Fruit fly (Drosophila melanogaster) whole organism, embryonic: Measurements from ENCODE around the gene CG32066.

Experiments
- CG10431 ChIP-seq: fragments of 200-800 bp; sonication (Bioruptor generic); optimal IDR thresholded peaks from 3 replicates; lab custom pipeline; 2018; ENCODE audit warnings: missing biosample characterization, mild to moderate bottlenecking, missing genetic modification characterization
- CG12659 ChIP-seq: fragments of 200-800 bp; sonication (Bioruptor generic); optimal IDR thresholded peaks from 3 replicates; lab custom pipeline; 2017; ENCODE audit warnings: mild to moderate bottlenecking, missing biosample characterization, missing genetic modification reagents, missing genetic modification characterization
- CG13123 ChIP-seq: fragments of 200-800 bp; sonication (Bioruptor generic); optimal IDR thresholded peaks from 2 replicates; lab custom pipeline; 2016; ENCODE audit warnings: missing biosample characterization, missing genetic modification characterization
- CG13424 ChIP-seq: fragments of 200-800 bp; sonication (Bioruptor generic); optimal IDR thresholded peaks from 2 replicates; lab custom pipeline; 2019; ENCODE audit warnings: missing biosample characterization, mild to moderate bottlenecking, missing genetic modification characterization, moderate library complexity
- CG15011 ChIP-seq: fragments of 200-800 bp; sonication (Bioruptor generic); optimal IDR thresholded peaks from 3 replicates; lab custom pipeline; 2018; ENCODE audit warnings: missing biosample characterization, mild to moderate bottlenecking, missing genetic modification characterization
- CG16863 ChIP-seq: fragments of 200-800 bp; sonication (Bioruptor generic); optimal IDR thresholded peaks from 3 replicates; lab custom pipeline; 2016; ENCODE audit warnings: missing biosample characterization, missing genetic modification characterization
- CG17829 ChIP-seq: fragments of 200-800 bp; optimal IDR thresholded peaks from 2 replicates; lab custom pipeline; 2019; ENCODE audit warnings: missing biosample characterization, mild to moderate bottlenecking, missing genetic modification characterization, moderate library complexity
- CG2199 ChIP-seq: fragments of 200-800 bp; sonication (Bioruptor generic); IDR thresholded peaks from 3 replicates; pipeline ENCODE4 v1.3.6; 2022; ENCODE audit warnings: missing biosample characterization, missing genetic modification characterization
- CG2678 ChIP-seq: fragments of 200-800 bp; sonication (Bioruptor generic); optimal IDR thresholded peaks from 3 replicates; lab custom pipeline; 2019; ENCODE audit warnings: missing biosample characterization, mild to moderate bottlenecking, missing genetic modification characterization, moderate library complexity
- CG3065 ChIP-seq: fragments of 200-800 bp; sonication (Bioruptor generic); optimal IDR thresholded peaks from 2 replicates; lab custom pipeline; 2016; ENCODE audit warnings: missing biosample characterization, missing genetic modification characterization
- CG31365 ChIP-seq: fragments of 200-800 bp; sonication (Bioruptor generic); optimal IDR thresholded peaks from 2 replicates; lab custom pipeline; 2018; ENCODE audit warnings: missing biosample characterization, mild to moderate bottlenecking, missing genetic modification characterization
- CG31388 ChIP-seq: fragments of 200-800 bp; sonication (Bioruptor generic); optimal IDR thresholded peaks from 2 replicates; lab custom pipeline; 2016; ENCODE audit warnings: missing biosample characterization, missing genetic modification characterization
- CG3281 ChIP-seq: fragments of 200-800 bp; sonication (Bioruptor generic); optimal IDR thresholded peaks from 3 replicates; lab custom pipeline; 2017; ENCODE audit warnings: missing biosample characterization, mild to moderate bottlenecking, missing genetic modification characterization
- CG33213 ChIP-seq: fragments of 200-800 bp; sonication (Bioruptor generic); optimal IDR thresholded peaks from 3 replicates; lab custom pipeline; 2016; ENCODE audit warnings: missing biosample characterization, missing genetic modification characterization
- CG3407 ChIP-seq: fragments of 200-800 bp; sonication (Bioruptor generic); optimal IDR thresholded peaks from 2 replicates; lab custom pipeline; 2018; ENCODE audit warnings: missing biosample characterization, mild to moderate bottlenecking, missing genetic modification characterization
- CG4328 ChIP-seq: fragments of 200-800 bp; sonication (Bioruptor generic); optimal IDR thresholded peaks from 3 replicates; lab custom pipeline; 2017; ENCODE audit warnings: missing biosample characterization, missing genetic modification reagents, missing genetic modification characterization
- CG4617 ChIP-seq: fragments of 200-800 bp; sonication (Bioruptor generic); optimal IDR thresholded peaks from 3 replicates; lab custom pipeline; 2016; ENCODE audit warnings: missing biosample characterization, missing genetic modification characterization, borderline replicate concordance
- CG7372 ChIP-seq: fragments of 200-800 bp; sonication (Bioruptor generic); IDR thresholded peaks from 2 replicates; pipeline ENCODE4 v1.3.6; 2022; ENCODE audit warnings: missing biosample characterization, missing genetic modification characterization
- CG8765 ChIP-seq: fragments of 200-800 bp; sonication (Bioruptor generic); IDR thresholded peaks from 2 replicates; pipeline ENCODE4 v1.3.6; 2022; ENCODE audit warnings: missing biosample characterization, missing genetic modification characterization
- CG9727 ChIP-seq: fragments of 200-800 bp; sonication (Bioruptor generic); optimal IDR thresholded peaks from 3 replicates; lab custom pipeline; 2017; ENCODE audit warnings: missing biosample characterization, mild to moderate bottlenecking, missing genetic modification characterization
- CrebB ChIP-seq: fragments of 200-800 bp; sonication (Bioruptor generic); optimal IDR thresholded peaks from 3 replicates; lab custom pipeline; 2018; ENCODE audit warnings: missing biosample characterization, mild to moderate bottlenecking, missing genetic modification characterization
- Dll ChIP-seq: fragments of 200-800 bp; sonication (Bioruptor generic); IDR thresholded peaks from 4 replicates; pipeline ENCODE4 v1.3.6; 2022; ENCODE audit warnings: missing biosample characterization, missing genetic modification characterization; ENCODE audit not compliant: partially characterized antibody
- Gug ChIP-seq: fragments of 200-800 bp; sonication (Bioruptor generic); IDR thresholded peaks from 4 replicates; pipeline ENCODE4 v1.3.6; 2022; ENCODE audit warnings: missing biosample characterization, missing genetic modification characterization
- Hand ChIP-seq: fragments of 200-800 bp; sonication (Bioruptor generic); optimal IDR thresholded peaks from 2 replicates; lab custom pipeline; 2017; ENCODE audit warnings: mild to moderate bottlenecking, missing biosample characterization, missing genetic modification reagents, missing genetic modification characterization
- Nf-YB ChIP-seq: fragments of 200-800 bp; sonication (Bioruptor generic); optimal IDR thresholded peaks from 3 replicates; lab custom pipeline; 2019; ENCODE audit warnings: missing biosample characterization, mild to moderate bottlenecking, missing genetic modification characterization, moderate library complexity
- Sox102F ChIP-seq: fragments of 200-800 bp; sonication (Bioruptor generic); optimal IDR thresholded peaks from 2 replicates; lab custom pipeline; 2018; ENCODE audit warnings: missing biosample characterization, mild to moderate bottlenecking, missing genetic modification characterization, moderate library complexity
- Ssrp ChIP-seq: fragments of 200-800 bp; sonication (Bioruptor generic); optimal IDR thresholded peaks from 2 replicates; lab custom pipeline; 2018; ENCODE audit warnings: missing biosample characterization, mild to moderate bottlenecking, missing genetic modification characterization, moderate library complexity
- bowl ChIP-seq: fragments of 200-800 bp; sonication (Bioruptor generic); IDR thresholded peaks from 2 replicates; pipeline ENCODE4 v1.3.6; 2022; ENCODE audit warnings: missing biosample characterization, missing genetic modification characterization
- crp ChIP-seq, 2 experiments: fragments of 200-800 bp; sonication (Bioruptor generic); optimal IDR thresholded peaks; 2 replicates in 1 of 2; 3 replicates in 1 of 2; lab custom pipeline; 2017; ENCODE audit warnings: missing biosample characterization in 2 of 2, missing genetic modification characterization in 2 of 2, mild to moderate bottlenecking in 1 of 2, moderate library complexity in 1 of 2
- dati ChIP-seq: fragments of 200-800 bp; sonication (Bioruptor generic); IDR thresholded peaks from 2 replicates; pipeline ENCODE4 v1.3.6; 2022; ENCODE audit warnings: missing biosample characterization, missing genetic modification characterization
- dysf ChIP-seq: fragments of 200-800 bp; sonication (Bioruptor generic); IDR thresholded peaks from 3 replicates; pipeline ENCODE4 v1.3.6; 2022; ENCODE audit warnings: missing biosample characterization, missing genetic modification characterization
- ftz-f1 ChIP-seq: fragments of 200-800 bp; sonication (Bioruptor generic); optimal IDR thresholded peaks from 2 replicates; lab custom pipeline; 2016; ENCODE audit warnings: missing biosample characterization, missing genetic modification characterization
- fu2 ChIP-seq: fragments of 200-800 bp; sonication (Bioruptor generic); optimal IDR thresholded peaks from 2 replicates; lab custom pipeline; 2016; ENCODE audit warnings: missing biosample characterization, missing genetic modification characterization
- gce ChIP-seq: fragments of 200-800 bp; sonication (Bioruptor generic); IDR thresholded peaks from 3 replicates; pipeline ENCODE4 v1.3.6; 2022; ENCODE audit warnings: missing biosample characterization, missing genetic modification characterization
- grau ChIP-seq: fragments of 200-800 bp; optimal IDR thresholded peaks from 3 replicates; lab custom pipeline; 2019; ENCODE audit warnings: missing biosample characterization, mild to moderate bottlenecking, missing genetic modification characterization, moderate library complexity
- jigr1 ChIP-seq: fragments of 200-800 bp; sonication (Bioruptor generic); IDR thresholded peaks from 3 replicates; pipeline ENCODE4 v1.3.6; 2022; ENCODE audit warnings: missing biosample characterization, missing genetic modification characterization
- jumu ChIP-seq: fragments of 200-800 bp; sonication (Bioruptor generic); optimal IDR thresholded peaks from 3 replicates; lab custom pipeline; 2016; ENCODE audit warnings: missing biosample characterization, missing genetic modification characterization
- lola ChIP-seq, 3 experiments: fragments of >200 bp in 2 of 3; fragments of 200-800 bp in 1 of 3; sonication (Bioruptor generic) in 1 of 3; optimal IDR thresholded peaks; 2 replicates each; lab custom pipeline; 2017 to 2019; ENCODE audit warnings: missing biosample characterization in 3 of 3, missing genetic modification characterization in 3 of 3, mild to moderate bottlenecking in 1 of 3, moderate library complexity in 1 of 3
- ranshi ChIP-seq: fragments of 200-800 bp; sonication (Bioruptor generic); IDR thresholded peaks from 2 replicates; pipeline ENCODE4 v1.3.6; 2022; ENCODE audit warnings: missing biosample characterization, missing genetic modification characterization
- rib ChIP-seq: fragments of 200-800 bp; sonication (Bioruptor generic); IDR thresholded peaks from 2 replicates; pipeline ENCODE4 v1.3.6; 2022; ENCODE audit warnings: missing biosample characterization, missing genetic modification characterization
- row ChIP-seq: fragments of 200-800 bp; sonication (Bioruptor generic); IDR thresholded peaks from 3 replicates; pipeline ENCODE4 v1.3.6; 2022; ENCODE audit warnings: missing biosample characterization, missing genetic modification characterization
- seq ChIP-seq: fragments of 200-800 bp; sonication (Bioruptor generic); IDR thresholded peaks from 2 replicates; pipeline ENCODE4 v1.3.6; 2022; ENCODE audit warnings: missing biosample characterization, missing genetic modification characterization
- sima ChIP-seq: fragments of 200-800 bp; sonication (Bioruptor generic); optimal IDR thresholded peaks from 2 replicates; lab custom pipeline; 2016; ENCODE audit warnings: missing biosample characterization, missing genetic modification characterization
- so ChIP-seq: fragments of 200-800 bp; sonication (Bioruptor generic); IDR thresholded peaks from 3 replicates; pipeline ENCODE4 v1.3.6; 2022; ENCODE audit warnings: missing biosample characterization, missing genetic modification characterization
- sqz ChIP-seq: fragments of 200-800 bp; sonication (Bioruptor generic); optimal IDR thresholded peaks from 3 replicates; lab custom pipeline; 2018; ENCODE audit warnings: missing biosample characterization, mild to moderate bottlenecking, missing genetic modification characterization
- ssp ChIP-seq: fragments of 200-800 bp; sonication (Bioruptor generic); IDR thresholded peaks from 2 replicates; pipeline ENCODE4 v1.3.6; 2022; ENCODE audit warnings: missing biosample characterization, missing genetic modification characterization
- tgo ChIP-seq: fragments of 200-800 bp; sonication (Bioruptor generic); IDR thresholded peaks from 3 replicates; pipeline ENCODE4 v1.3.6; 2022; ENCODE audit warnings: missing biosample characterization, missing genetic modification characterization
- tll ChIP-seq, 2 experiments: fragments of 200-800 bp in 1 of 2; fragments of >200 bp in 1 of 2; sonication (Bioruptor generic) in 1 of 2; optimal IDR thresholded peaks; 2 replicates each; lab custom pipeline; 2017 to 2019; ENCODE audit warnings: missing biosample characterization in 2 of 2, missing genetic modification characterization in 2 of 2, mild to moderate bottlenecking in 1 of 2, moderate library complexity in 1 of 2
- wor ChIP-seq: fragments of 200-800 bp; sonication (Bioruptor generic); IDR thresholded peaks from 2 replicates; pipeline ENCODE4 v1.3.6; 2022; ENCODE audit warnings: missing biosample characterization, missing genetic modification characterization
- zf30C ChIP-seq: fragments of 200-800 bp; sonication (Bioruptor generic); optimal IDR thresholded peaks from 3 replicates; lab custom pipeline; 2018; ENCODE audit warnings: missing biosample characterization, mild to moderate bottlenecking, missing genetic modification characterization

The CG32066 gene

DNA sequence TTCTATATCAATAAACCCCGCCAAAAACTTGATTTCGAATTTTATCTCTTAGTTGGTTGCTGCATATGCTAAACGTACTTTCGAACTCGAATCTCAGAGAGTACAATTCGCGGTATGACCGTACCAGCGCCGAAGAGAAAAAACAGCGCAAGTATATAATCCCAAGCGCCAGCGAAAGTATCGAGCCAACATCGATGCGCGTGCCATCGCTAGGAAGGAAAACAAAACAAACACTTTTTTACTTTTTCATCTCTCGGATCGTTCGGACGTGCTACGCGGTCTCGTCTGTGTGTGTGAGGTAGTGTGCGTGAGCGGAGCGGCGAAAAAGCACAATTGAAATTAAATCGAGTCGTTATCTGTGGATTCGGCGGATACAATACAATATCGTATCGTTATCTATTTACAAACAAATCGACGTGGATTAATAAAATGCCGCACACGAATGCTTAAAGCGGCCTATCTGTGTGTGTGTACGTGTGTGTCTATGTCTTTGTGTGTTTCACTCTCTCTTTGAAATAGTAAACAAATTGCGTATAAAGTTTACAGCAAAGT, 3.8 kb upstream of the CG32066 start, which contains the start of gene simj (continued):
- TF ChIP-seq tll (GFP tag; optimal IDR thresholded peaks at IDR 0.05; lab: Kevin White, UChicago) (no peak), row (GFP tag; lab: Robert Waterston, UW) (peak; percentile 68), CG15011 (GFP tag; lab: Kevin White, UChicago) (no peak), CG3281 (GFP tag; lab: Kevin White, UChicago) (peak; percentile 23), CG17829 (tag; lab: Kevin White, UChicago) (peak; percentile 84), bowl (GFP tag; lab: Robert Waterston, UW) (no peak), CG3065 (no peak), Hand (GFP tag; lab: Kevin White, UChicago) (peak; percentile 3), CG13424 (peak; percentile 47), fu2 (GFP tag; lab: Kevin White, UChicago) (peak; percentile 31), Sox102F (GFP tag; lab: Kevin White, UChicago) (no peak), Dll (peak; percentile 76), Gug (GFP tag; lab: Robert Waterston, UW) (peak; percentile 27; the same call in 1 of the 4 replicates), Ssrp (tag; lab: Kevin White, UChicago) (no peak), sima (GFP tag; lab: Kevin White, UChicago) (peak; percentile 8), CG33213 (GFP tag; lab: Kevin White, UChicago) (peak; percentile 69), CG31365 (tag; lab: Kevin White, UChicago) (peak; percentile 58), CG4328 (GFP tag; lab: Kevin White, UChicago) (peak; percentile 28), dati (GFP tag; lab: Robert Waterston, UW) (no peak), grau (peak; percentile 52), wor (GFP tag; lab: Robert Waterston, UW) (no peak), seq (GFP tag; lab: Robert Waterston, UW) (no peak), rib (GFP tag; lab: Robert Waterston, UW) (peak; percentile 70; the same call in 1 of the 2 replicates), jumu (GFP tag; lab: Kevin White, UChicago) (peak; percentile 46), CG8765 (GFP tag; lab: Robert Waterston, UW) (no peak), CG10431 (GFP tag; lab: Kevin White, UChicago) (no peak), CG13123 (GFP tag; lab: Kevin White, UChicago) (no peak), zf30C (GFP tag; lab: Kevin White, UChicago) (peak; percentile 6), dysf (GFP tag; lab: Robert Waterston, UW) (0 out of 3 replicates have a peak, but pooled peaks have one; percentile 9), sqz (peak; percentile 67), ranshi (peak; percentile 66; the same call in 1 of the 2 replicates), lola (GFP tag; optimal IDR thresholded peaks at IDR 0.05; lab: Kevin White, UChicago) (peak in 1 of 3 experiments; percentile 41), ftz-f1 (GFP tag; lab: Kevin White, UChicago) (peak; percentile 14), CG2199 (GFP tag; lab: Robert Waterston, UW) (0 out of 3 replicates have a peak, but pooled peaks have one; percentile 10), Nf-YB (GFP tag; lab: Kevin White, UChicago) (peak; percentile 19), CG7372 (GFP tag; lab: Robert Waterston, UW) (no peak), CG4617 (GFP tag; lab: Kevin White, UChicago) (peak; percentile 50), gce (GFP tag; lab: Robert Waterston, UW) (peak; percentile 35; the same call in 1 of the 3 replicates), CG2678 (tag; lab: Kevin White, UChicago) (peak; percentile 44), CG12659 (GFP tag; lab: Kevin White, UChicago) (peak; percentile 86), so (GFP tag; lab: Robert Waterston, UW) (peak; percentile 57; the same call in 1 of the 3 replicates), CG31388 (GFP tag; lab: Kevin White, UChicago) (no peak), tgo (0 out of 3 replicates have a peak, but pooled peaks have one; percentile 18), CG3407 (no peak), jigr1 (GFP tag; lab: Robert Waterston, UW) (no peak), CrebB (tag; lab: Kevin White, UChicago) (peak; percentile 58), ssp (GFP tag; lab: Robert Waterston, UW) (no peak), CG16863 (GFP tag; lab: Kevin White, UChicago) (peak; percentile 73), crp (GFP tag; optimal IDR thresholded peaks at IDR 0.05; lab: Kevin White, UChicago) (peak in 1 of 2 experiments; percentile 63), CG9727 (GFP tag; lab: Kevin White, UChicago) (no peak)
